Fruit fly (Drosophila melanogaster): ENCODE measurements around the gene CG44227.

Gene CG44227

DNA sequence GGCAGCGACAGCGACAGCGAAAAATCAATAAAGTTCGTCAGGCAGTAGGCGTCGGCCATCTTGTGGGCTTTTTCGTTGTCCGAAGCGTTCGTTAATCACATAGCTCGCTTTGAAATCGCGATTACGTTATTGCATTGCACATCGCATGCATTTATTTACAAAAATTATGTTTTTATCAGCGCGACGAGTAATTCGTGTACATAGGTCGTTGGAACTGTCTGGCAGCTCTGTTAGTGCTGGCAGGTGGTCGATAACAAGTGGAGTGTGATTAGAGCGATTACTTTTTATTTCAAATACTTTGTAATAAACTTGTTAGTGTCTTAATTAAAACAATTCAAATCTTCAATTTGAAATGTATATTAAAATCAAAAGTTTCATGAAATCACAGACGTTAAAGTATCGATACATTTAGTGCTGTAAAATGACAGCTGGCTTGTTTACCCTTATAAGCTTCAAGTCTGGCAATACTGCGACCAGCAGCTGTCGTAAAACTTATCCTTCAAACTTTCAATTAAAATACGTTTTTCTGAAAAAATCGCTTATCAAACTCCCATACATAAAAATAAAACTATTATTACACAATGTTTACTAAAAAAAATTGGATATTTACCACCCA, 21.2 kb downstream of the CG44227 start, which contains the start of gene CG8032 (continued):
- peak; percentile 61 for TF ChIP-seq CG13775 (GFP tag; optimal IDR thresholded peaks at IDR 0.05)
- TF ChIP-seq Nf-YA (GFP tag; IDR thresholded peaks at IDR 0.05): no peak
- peak; percentile 30 for TF ChIP-seq PHDP (tag; optimal IDR thresholded peaks at IDR 0.05)
- peak; percentile 6 for TF ChIP-seq gfzf (GFP tag; optimal IDR thresholded peaks at IDR 0.05)
- TF ChIP-seq CG3163 (GFP tag; optimal IDR thresholded peaks at IDR 0.05): peak; percentile 22
- TF ChIP-seq Opbp (GFP tag; IDR thresholded peaks at IDR 0.05; ENCODE audit: partially characterized antibody): no peak
- TF ChIP-seq Xbp1 (GFP tag; optimal IDR thresholded peaks at IDR 0.05): peak; percentile 56
- TF ChIP-seq CG11696 (GFP tag; IDR thresholded peaks at IDR 0.05): no peak
- TF ChIP-seq Abd-B (GFP tag; optimal IDR thresholded peaks at IDR 0.05): peak; percentile 29
- TF ChIP-seq CG3726 (GFP tag; IDR thresholded peaks at IDR 0.05): no peak
- TF ChIP-seq danr (GFP tag; IDR thresholded peaks at IDR 0.05): no peak
- peak; percentile 37 for TF ChIP-seq ftz-f1 (GFP tag; optimal IDR thresholded peaks at IDR 0.05)

DNA sequence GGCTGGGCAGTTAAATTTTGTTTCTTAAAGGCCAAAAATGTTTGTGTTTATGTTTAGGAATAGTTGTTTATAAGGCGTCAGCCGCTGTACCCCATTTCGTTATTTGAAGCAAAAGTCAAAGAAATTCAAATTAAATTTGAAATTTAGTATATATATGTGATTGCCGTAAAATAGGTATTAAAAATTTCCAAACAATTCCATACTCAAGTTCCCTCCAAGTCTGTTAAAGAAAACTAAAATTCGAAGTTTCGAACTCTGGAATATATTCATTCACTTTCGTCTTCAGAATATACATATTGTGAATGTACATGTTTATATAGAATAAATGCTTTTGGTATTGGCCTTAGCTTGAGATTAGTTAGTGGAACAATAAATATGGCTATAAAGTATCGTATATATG, 24.3 kb downstream of the CG44227 start, which contains the start of gene bel:
Gene bel (minus strand): TSS at position 101 of the 400 bp plus-strand sequence.
- TF ChIP-seq CG32532 (GFP tag; IDR thresholded peaks at IDR 0.05) (no peak), lmd (GFP tag; IDR thresholded peaks at IDR 0.05) (no peak), bsh (GFP tag; optimal IDR thresholded peaks at IDR 0.05) (no peak), tgo (GFP tag; IDR thresholded peaks at IDR 0.05) (0 out of 3 replicates have a peak, but pooled peaks have one; percentile 1), HmgD (GFP tag; optimal IDR thresholded peaks at IDR 0.05) (no peak)

DNA sequence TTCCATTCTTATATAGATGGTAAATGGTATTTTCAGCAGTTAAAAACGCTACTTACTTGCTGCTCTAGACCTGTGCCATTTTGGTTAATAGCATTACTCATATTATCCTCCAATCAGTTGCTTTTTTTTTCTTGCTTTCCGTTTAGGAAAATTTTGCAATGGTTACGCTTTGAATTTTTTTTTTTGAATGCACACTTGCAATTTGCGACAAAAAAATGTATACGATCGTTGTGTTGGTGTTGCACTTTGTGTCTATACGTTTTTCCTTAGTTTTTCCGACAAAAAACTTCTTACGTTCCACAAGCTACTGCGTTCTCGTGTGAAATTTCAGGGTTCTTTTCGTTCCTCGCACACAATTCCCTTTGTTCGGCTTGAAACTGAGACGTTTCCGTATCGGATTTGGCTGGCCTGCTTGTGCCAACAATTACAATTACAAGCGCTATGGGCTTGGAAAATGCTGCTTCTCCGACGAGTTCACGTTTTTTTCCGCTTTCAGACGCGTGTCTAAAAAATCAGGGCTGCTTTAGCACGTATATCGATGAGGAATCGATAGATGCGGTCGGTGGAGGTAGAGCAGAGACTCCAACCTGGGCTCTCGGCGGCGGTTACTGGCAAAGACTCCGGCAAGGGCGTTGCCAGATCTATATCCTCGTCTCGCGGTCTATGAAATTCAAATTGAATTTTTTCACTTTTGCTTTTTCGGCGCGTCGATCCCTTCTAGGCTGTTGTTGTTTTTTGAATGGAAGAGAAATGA, 24.9 kb downstream of the CG44227 start:
- TF ChIP-seq CoRest (tag; optimal IDR thresholded peaks at IDR 0.05) (peak; percentile 60), CG12942 (GFP tag; optimal IDR thresholded peaks at IDR 0.05) (peak; percentile 30), dpn (GFP tag; optimal IDR thresholded peaks at IDR 0.05) (peak; percentile 60), CG2129 (GFP tag; IDR thresholded peaks at IDR 0.05; ENCODE audit: partially characterized antibody) (peak; percentile 59), stwl (tag; optimal IDR thresholded peaks at IDR 0.05) (peak; percentile 76), zfh1 (GFP tag; IDR thresholded peaks at IDR 0.05) (no peak), CG5245 (GFP tag; optimal IDR thresholded peaks at IDR 0.05) (peak; percentile 43), CG16779 (GFP tag; IDR thresholded peaks at IDR 0.05) (0 out of 2 replicates have a peak, but pooled peaks have one; percentile 57), tgo (GFP tag; IDR thresholded peaks at IDR 0.05) (peak; percentile 30; the same call in 1 of the 3 replicates), H2.0 (GFP tag; IDR thresholded peaks at IDR 0.05) (no peak), Optix (GFP tag; IDR thresholded peaks at IDR 0.05) (no peak), gro (GFP tag; optimal IDR thresholded peaks at IDR 0.05) (peak; percentile 85), Lim3 (GFP tag; IDR thresholded peaks at IDR 0.05) (no peak), CG13624 (GFP tag; optimal IDR thresholded peaks at IDR 0.05) (peak; percentile 73), Ada2b (GFP tag; IDR thresholded peaks at IDR 0.05) (0 out of 2 replicates have a peak, but pooled peaks have one; percentile 17), nom (GFP tag; optimal IDR thresholded peaks at IDR 0.05) (peak; percentile 10), cad (GFP tag; optimal IDR thresholded peaks at IDR 0.05) (no peak), CG11456 (GFP tag; IDR thresholded peaks at IDR 0.05) (peak; percentile 49; the same call in 2 of the 3 replicates), CG15269 (tag; optimal IDR thresholded peaks at IDR 0.05) (peak; percentile 37), CG14860 (GFP tag; IDR thresholded peaks at IDR 0.05; ENCODE audit: partially characterized antibody) (peak; percentile 78), YL-1 (GFP tag; optimal IDR thresholded peaks at IDR 0.05) (peak; percentile 90), gsb (GFP tag; IDR thresholded peaks at IDR 0.05) (no peak), hkb (optimal IDR thresholded peaks at IDR 0.05) (peak; percentile 27), hkb (GFP tag; IDR thresholded peaks at IDR 0.05) (peak; percentile 38; the same call in 1 of the 2 replicates), onecut (GFP tag; IDR thresholded peaks at IDR 0.05) (peak; percentile 54), nerfin-2 (GFP tag; IDR thresholded peaks at IDR 0.05; ENCODE audit: partially characterized antibody) (peak; percentile 60), Myb (GFP tag; optimal IDR thresholded peaks at IDR 0.05) (peak; percentile 93), CG10147 (GFP tag; optimal IDR thresholded peaks at IDR 0.05) (peak; percentile 26), sr (GFP tag; IDR thresholded peaks at IDR 0.05) (no peak), CG3163 (GFP tag; optimal IDR thresholded peaks at IDR 0.05) (peak; percentile 52), CG6765 (GFP tag; optimal IDR thresholded peaks at IDR 0.05) (peak; percentile 48)
